Fruit fly (Drosophila melanogaster): Measurements from ENCODE around the gene CG32023.
A peak's percentile ranks its signal among the peaks of the same experiment; 100 is the strongest.

dm6 chr3L:8763037-8763454 lies 40.9 kb downstream of the CG32023 start:
- TF ChIP-seq topi (GFP tag; optimal IDR thresholded peaks at IDR 0.05) (no peak), CG16779 (tag; optimal IDR thresholded peaks at IDR 0.05) (no peak), Eip78C (GFP tag) (no peak), Sox102F (GFP tag; optimal IDR thresholded peaks at IDR 0.05) (peak; percentile 48)
